Worm (Caenorhabditis elegans) whole organism, L1 larva: ENCODE measurements around the gene T13C2.3.

Source experiments
- C34B4.2 ChIP-seq: sonication (generic microtip); optimal IDR thresholded peaks from 2 replicates; lab custom pipeline; 2017; ENCODE audit warnings: mild to moderate bottlenecking, missing genetic modification characterization, missing compliant biosample characterization
- blmp-1 ChIP-seq: fragments of 150-350 bp; optimal IDR thresholded peaks from 2 replicates; lab custom pipeline; 2014; ENCODE audit warnings: missing biosample characterization, missing genetic modification characterization
- ceh-63 ChIP-seq: fragments of 200-800 bp; sonication (Bioruptor generic); optimal IDR thresholded peaks from 2 replicates; lab custom pipeline; 2018; ENCODE audit warnings: mild to moderate bottlenecking, missing genetic modification characterization, missing compliant biosample characterization
- ces-1 ChIP-seq: fragments of 150-350 bp; optimal IDR thresholded peaks from 2 replicates; lab custom pipeline; 2014; ENCODE audit warnings: missing biosample characterization, missing genetic modification reagents, missing genetic modification characterization
- dsc-1 ChIP-seq: sonication (generic microtip); optimal IDR thresholded peaks from 2 replicates; lab custom pipeline; 2016; ENCODE audit warnings: mild to moderate bottlenecking, missing genetic modification characterization, missing compliant biosample characterization
- efl-1 ChIP-seq, 4 experiments: fragments of 150-350 bp; optimal IDR thresholded peaks in 3 of 4; peaks in 1 of 4; 1 replicate in 1 of 4; 2 replicates in 3 of 4; lab custom pipeline; 2014; ENCODE audit warnings: missing biosample characterization in 2 of 4, missing genetic modification characterization in 2 of 4, missing genetic modification reagents in 2 of 4
- egl-27 ChIP-seq, 2 experiments: fragments of 150-350 bp in 1 of 2; sonication (generic microtip); optimal IDR thresholded peaks; 3 replicates each; lab custom pipeline; 2017 to 2018; ENCODE audit warnings: missing biosample characterization in 2 of 2, missing genetic modification characterization in 2 of 2, missing genetic modification reagents in 2 of 2
- elt-2 ChIP-seq: sonication (generic microtip); optimal IDR thresholded peaks from 2 replicates; lab custom pipeline; 2016; ENCODE audit warnings: missing genetic modification characterization, mild to moderate bottlenecking, inconsistent platforms, missing compliant biosample characterization, missing genetic modification reagents
- elt-3 ChIP-seq, 6 experiments: fragments of 150-350 bp in 1 of 6; sonication (generic microtip); optimal IDR thresholded peaks; 2 replicates each; lab custom pipeline; 2017 to 2018; ENCODE audit warnings: missing biosample characterization in 6 of 6, missing genetic modification characterization in 6 of 6, inconsistent platforms in 1 of 6
- ets-5 ChIP-seq: fragments of 200-800 bp; sonication (Bioruptor generic); IDR thresholded peaks from 2 replicates; pipeline ENCODE4 v1.3.6; 2022; ENCODE audit warnings: missing genetic modification characterization, missing compliant biosample characterization
- fos-1 ChIP-seq: fragments of 150-350 bp; optimal IDR thresholded peaks from 2 replicates; lab custom pipeline; 2014; ENCODE audit warnings: missing biosample characterization, missing genetic modification characterization
- hpl-2 ChIP-seq: fragments of 150-350 bp; optimal IDR thresholded peaks from 2 replicates; lab custom pipeline; 2014; ENCODE audit warnings: missing biosample characterization, missing genetic modification reagents, missing genetic modification characterization
- lin-14 ChIP-seq: fragments of 200-800 bp; sonication (Bioruptor generic); optimal IDR thresholded peaks from 2 replicates; lab custom pipeline; 2018; ENCODE audit warnings: mild to moderate bottlenecking, missing genetic modification characterization, moderate library complexity, missing compliant biosample characterization
- lin-35 ChIP-seq, 2 experiments: fragments of 150-350 bp; optimal IDR thresholded peaks; 2 replicates each; lab custom pipeline; 2014; ENCODE audit warnings: missing biosample characterization in 2 of 2, missing genetic modification characterization in 2 of 2, missing genetic modification reagents in 2 of 2
- lsy-2 ChIP-seq, 2 experiments: fragments of 150-350 bp; optimal IDR thresholded peaks; 2 replicates each; lab custom pipeline; 2014; ENCODE audit warnings: missing biosample characterization in 2 of 2, missing genetic modification characterization in 2 of 2
- mdl-1 ChIP-seq, 2 experiments: fragments of 150-350 bp; optimal IDR thresholded peaks; 2 replicates each; lab custom pipeline; 2014 to 2017; ENCODE audit warnings: missing biosample characterization in 2 of 2, missing genetic modification characterization in 2 of 2, inconsistent platforms in 1 of 2
- mep-1 ChIP-seq: fragments of 150-350 bp; optimal IDR thresholded peaks from 2 replicates; lab custom pipeline; 2014; ENCODE audit warnings: missing biosample characterization, missing genetic modification characterization
- nhr-11 ChIP-seq: fragments of 150-350 bp; optimal IDR thresholded peaks from 2 replicates; lab custom pipeline; 2014; ENCODE audit warnings: missing biosample characterization, missing genetic modification characterization
- nhr-19 ChIP-seq: fragments of 200-800 bp; sonication (Bioruptor generic); conservative IDR thresholded peaks from 2 replicates; pipeline ENCODE4 v1.3.6; 2022; ENCODE audit warnings: missing genetic modification characterization, missing compliant biosample characterization
- nhr-20 ChIP-seq: sonication (generic microtip); optimal IDR thresholded peaks from 2 replicates; lab custom pipeline; 2016; ENCODE audit warnings: mild to moderate bottlenecking, missing genetic modification characterization, missing compliant biosample characterization
- nhr-28 ChIP-seq: fragments of 150-350 bp; optimal IDR thresholded peaks from 2 replicates; lab custom pipeline; 2014; ENCODE audit warnings: missing biosample characterization, missing genetic modification characterization
- nhr-47 ChIP-seq: sonication (generic microtip); optimal IDR thresholded peaks from 2 replicates; lab custom pipeline; 2016; ENCODE audit warnings: mild to moderate bottlenecking, missing genetic modification characterization, moderate library complexity, missing compliant biosample characterization
- nhr-71 ChIP-seq: sonication (generic microtip); optimal IDR thresholded peaks from 2 replicates; lab custom pipeline; 2016; ENCODE audit warnings: mild to moderate bottlenecking, missing genetic modification characterization, moderate library complexity, missing compliant biosample characterization
- nhr-77 ChIP-seq: fragments of 150-350 bp; optimal IDR thresholded peaks from 2 replicates; lab custom pipeline; 2014; ENCODE audit warnings: missing biosample characterization, missing genetic modification characterization
- nhr-90 ChIP-seq: sonication (generic microtip); optimal IDR thresholded peaks from 2 replicates; lab custom pipeline; 2016; ENCODE audit warnings: mild to moderate bottlenecking, missing genetic modification characterization, missing compliant biosample characterization; ENCODE audit not compliant: poor library complexity
- pag-3 ChIP-seq: sonication (generic microtip); optimal IDR thresholded peaks from 2 replicates; lab custom pipeline; 2017; ENCODE audit warnings: missing genetic modification characterization, mild to moderate bottlenecking, missing compliant biosample characterization, antibody characterized with exemption, borderline replicate concordance; ENCODE audit not compliant: insufficient read depth
- pax-3 ChIP-seq: fragments of 200-800 bp; sonication (Bioruptor generic); optimal IDR thresholded peaks from 2 replicates; lab custom pipeline; 2018; ENCODE audit warnings: mild to moderate bottlenecking, missing genetic modification characterization, moderate library complexity, missing compliant biosample characterization
- rnt-1 ChIP-seq: sonication (generic microtip); optimal IDR thresholded peaks from 2 replicates; lab custom pipeline; 2016; ENCODE audit warnings: mild to moderate bottlenecking, missing genetic modification characterization, moderate library complexity, missing compliant biosample characterization
- skn-1 ChIP-seq: fragments of 150-350 bp; optimal IDR thresholded peaks from 2 replicates; lab custom pipeline; 2014; ENCODE audit warnings: missing biosample characterization, missing genetic modification characterization
- snu-23 ChIP-seq: sonication (generic microtip); optimal IDR thresholded peaks from 2 replicates; lab custom pipeline; 2016; ENCODE audit warnings: missing genetic modification characterization, missing compliant biosample characterization
- sox-4 ChIP-seq: sonication (generic microtip); optimal IDR thresholded peaks from 2 replicates; lab custom pipeline; 2016; ENCODE audit warnings: missing genetic modification characterization, missing compliant biosample characterization
- sptf-1 ChIP-seq: fragments of 150-350 bp; optimal IDR thresholded peaks from 2 replicates; lab custom pipeline; 2014; ENCODE audit warnings: missing biosample characterization, missing genetic modification characterization
- sup-37 ChIP-seq: fragments of 200-800 bp; sonication (Bioruptor generic); optimal IDR thresholded peaks from 2 replicates; lab custom pipeline; 2018; ENCODE audit warnings: mild to moderate bottlenecking, missing genetic modification characterization, missing compliant biosample characterization
- tlp-1 ChIP-seq: fragments of 150-350 bp; optimal IDR thresholded peaks from 2 replicates; lab custom pipeline; 2014; ENCODE audit warnings: missing biosample characterization, missing genetic modification characterization
- unc-130 ChIP-seq: fragments of 150-350 bp; optimal IDR thresholded peaks from 2 replicates; lab custom pipeline; 2017; ENCODE audit warnings: missing biosample characterization, missing genetic modification characterization, inconsistent platforms
- unc-98 ChIP-seq: fragments of 200-800 bp; sonication (Bioruptor generic); IDR thresholded peaks from 2 replicates; pipeline ENCODE4 v1.3.6; 2022; ENCODE audit warnings: missing genetic modification characterization, missing compliant biosample characterization
- xbp-1 ChIP-seq: sonication (generic microtip); optimal IDR thresholded peaks from 2 replicates; lab custom pipeline; 2016; ENCODE audit warnings: missing genetic modification characterization, missing compliant biosample characterization
- ztf-11 ChIP-seq, 2 experiments: sonication (generic microtip); optimal IDR thresholded peaks; 2 replicates each; lab custom pipeline; 2016 to 2017; ENCODE audit warnings: missing genetic modification characterization in 2 of 2, missing biosample characterization in 1 of 2, missing compliant biosample characterization in 1 of 2

The T13C2.3 gene

ce11 chrII:6791891-6792290, 2.8 kb downstream of the T13C2.3 start, which contains the start of gene T13C2.2:
TSS of gene T13C2.2 (plus strand) at chrII:6792191.
- TF ChIP-seq efl-1 (optimal IDR thresholded peaks at IDR 0.05; lab: Kevin White, UChicago) (no peak), efl-1 (GFP tag; optimal IDR thresholded peaks at IDR 0.05 in 1 of 2; lab: Kevin White, UChicago) (no peak), fos-1 (no peak), sup-37 (GFP tag; lab: Kevin White, UChicago) (no peak), blmp-1 (tag; lab: Kevin White, UChicago) (peak; percentile 52)

ce11 chrII:6800104-6800711, 11.2 kb downstream of the T13C2.3 start, which contains the start of gene F31E8.4:
TSS of gene F31E8.4 (minus strand) at chrII:6800154.
- TF ChIP-seq rnt-1 (tag; lab: Kevin White, UChicago) (peak; percentile 14), tlp-1 (tag; lab: Kevin White, UChicago) (no peak), nhr-77 (tag; lab: Kevin White, UChicago) (no peak), mdl-1 (tag; optimal IDR thresholded peaks at IDR 0.05; lab: Kevin White, UChicago) (peak in 1 of 2 experiments; percentile 24), lin-35 (GFP tag; optimal IDR thresholded peaks at IDR 0.05; lab: Kevin White, UChicago) (peak in 1 of 2 experiments; percentile 39), unc-98 (GFP tag; lab: Robert Waterston, UW) (no peak), blmp-1 (tag; lab: Kevin White, UChicago) (peak; percentile 67), elt-2 (tag; lab: Kevin White, UChicago) (peak; percentile 30), nhr-71 (tag; lab: Kevin White, UChicago) (peak; percentile 22), pax-3 (tag; lab: Kevin White, UChicago) (no peak), ztf-11 (tag; optimal IDR thresholded peaks at IDR 0.05; lab: Kevin White, UChicago) (no peak), snu-23 (GFP tag; lab: Kevin White, UChicago) (peak; percentile 38), efl-1 (optimal IDR thresholded peaks at IDR 0.05; lab: Kevin White, UChicago) (peak; percentile 5), efl-1 (GFP tag; optimal IDR thresholded peaks at IDR 0.05 in 1 of 2; lab: Kevin White, UChicago) (no peak), nhr-20 (tag; lab: Kevin White, UChicago) (peak; percentile 47), nhr-11 (tag; lab: Kevin White, UChicago) (no peak), skn-1 (tag; lab: Kevin White, UChicago) (no peak), unc-130 (no peak), nhr-90 (tag; lab: Kevin White, UChicago) (peak; percentile 0), nhr-28 (tag; lab: Kevin White, UChicago) (no peak), nhr-19 (no peak), nhr-47 (tag; lab: Kevin White, UChicago) (no peak), elt-3 (tag; optimal IDR thresholded peaks at IDR 0.05; lab: Kevin White, UChicago) (peak in 1 of 6 experiments; percentile 52), pag-3 (tag; lab: Kevin White, UChicago) (no peak), sptf-1 (no peak), lsy-2 (tag; optimal IDR thresholded peaks at IDR 0.05; lab: Kevin White, UChicago) (peak in 1 of 2 experiments; percentile 19), C34B4.2 (tag; lab: Kevin White, UChicago) (no peak), dsc-1 (tag; lab: Kevin White, UChicago) (no peak), sup-37 (GFP tag; lab: Kevin White, UChicago) (no peak), sox-4 (no peak), ets-5 (GFP tag; lab: Robert Waterston, UW) (no peak), mep-1 (peak; percentile 12), lin-14 (GFP tag; lab: Kevin White, UChicago) (peak; percentile 81), xbp-1 (tag; lab: Kevin White, UChicago) (no peak), ceh-63 (GFP tag; lab: Kevin White, UChicago) (no peak), hpl-2 (no peak)

ce11 chrII:6801262-6801661, 12.2 kb downstream of the T13C2.3 start:
- TF ChIP-seq egl-27 (tag; optimal IDR thresholded peaks at IDR 0.05; lab: Kevin White, UChicago) = no peak
- no peak for TF ChIP-seq ces-1 (GFP tag; lab: Kevin White, UChicago)
